Fruit fly (Drosophila melanogaster) whole organism, embryonic: ENCODE data around the gene TwdlV.

Experiments used
- Bdp1 ChIP-seq: fragments of 200-800 bp; sonication (Bioruptor generic); optimal IDR thresholded peaks from 3 replicates; lab custom pipeline; 2016; ENCODE audit warnings: missing biosample characterization, missing genetic modification characterization
- CG10431 ChIP-seq: fragments of 200-800 bp; sonication (Bioruptor generic); optimal IDR thresholded peaks from 3 replicates; lab custom pipeline; 2018; ENCODE audit warnings: missing biosample characterization, mild to moderate bottlenecking, missing genetic modification characterization
- CG12071 ChIP-seq: fragments of 200-800 bp; sonication (Bioruptor generic); optimal IDR thresholded peaks from 3 replicates; lab custom pipeline; 2018; ENCODE audit warnings: missing biosample characterization, mild to moderate bottlenecking, missing genetic modification characterization
- CG12104 ChIP-seq: fragments of 200-800 bp; sonication (Bioruptor generic); optimal IDR thresholded peaks from 3 replicates; lab custom pipeline; 2016; ENCODE audit warnings: missing biosample characterization, missing genetic modification characterization
- CG17829 ChIP-seq: fragments of 200-800 bp; optimal IDR thresholded peaks from 2 replicates; lab custom pipeline; 2019; ENCODE audit warnings: missing biosample characterization, mild to moderate bottlenecking, missing genetic modification characterization, moderate library complexity
- CG1832 ChIP-seq: fragments of 200-800 bp; sonication (Bioruptor generic); optimal IDR thresholded peaks from 2 replicates; lab custom pipeline; 2017; ENCODE audit warnings: missing biosample characterization, mild to moderate bottlenecking, missing genetic modification characterization, inconsistent platforms
- CG2202 ChIP-seq: fragments of 200-800 bp; sonication (Bioruptor generic); optimal IDR thresholded peaks from 2 replicates; lab custom pipeline; 2018; ENCODE audit warnings: missing biosample characterization, mild to moderate bottlenecking, missing genetic modification characterization
- CG2875 ChIP-seq: fragments of 200-800 bp; sonication (Bioruptor generic); optimal IDR thresholded peaks from 2 replicates; lab custom pipeline; 2017; ENCODE audit warnings: missing biosample characterization, mild to moderate bottlenecking, missing genetic modification characterization, missing genetic modification reagents
- CG2889 ChIP-seq: fragments of 200-800 bp; sonication (Bioruptor generic); IDR thresholded peaks from 3 replicates; pipeline ENCODE4 v1.3.6; 2022; ENCODE audit warnings: missing biosample characterization, missing genetic modification characterization
- CG30020 ChIP-seq: fragments of 200-800 bp; optimal IDR thresholded peaks from 2 replicates; lab custom pipeline; 2019; ENCODE audit warnings: missing biosample characterization, mild to moderate bottlenecking, missing genetic modification characterization, moderate library complexity
- CG30403 ChIP-seq: fragments of 200-800 bp; sonication (Bioruptor generic); optimal IDR thresholded peaks from 3 replicates; lab custom pipeline; 2016; ENCODE audit warnings: missing biosample characterization, missing genetic modification characterization
- CG33557 ChIP-seq: fragments of 200-800 bp; sonication (Bioruptor generic); optimal IDR thresholded peaks from 2 replicates; lab custom pipeline; 2019; ENCODE audit warnings: missing biosample characterization, mild to moderate bottlenecking, missing genetic modification characterization, moderate library complexity
- CG4854 ChIP-seq: fragments of 200-800 bp; sonication (Bioruptor generic); optimal IDR thresholded peaks from 2 replicates; lab custom pipeline; 2016; ENCODE audit warnings: missing biosample characterization, missing genetic modification characterization, inconsistent platforms
- CG6765 ChIP-seq: fragments of 200-800 bp; sonication (Bioruptor generic); optimal IDR thresholded peaks from 3 replicates; lab custom pipeline; 2017; ENCODE audit warnings: missing biosample characterization, mild to moderate bottlenecking, missing genetic modification characterization
- CG7556 ChIP-seq: fragments of 200-800 bp; sonication (Bioruptor generic); optimal IDR thresholded peaks from 2 replicates; lab custom pipeline; 2017; ENCODE audit warnings: missing biosample characterization, mild to moderate bottlenecking, missing genetic modification characterization
- CG7987 ChIP-seq: fragments of 200-800 bp; sonication (Bioruptor generic); optimal IDR thresholded peaks from 2 replicates; lab custom pipeline; 2018; ENCODE audit warnings: missing biosample characterization, mild to moderate bottlenecking, missing genetic modification characterization, moderate library complexity
- CG8924 ChIP-seq: fragments of 200-800 bp; optimal IDR thresholded peaks from 3 replicates; lab custom pipeline; 2019; ENCODE audit warnings: missing biosample characterization, mild to moderate bottlenecking, missing genetic modification characterization, moderate library complexity
- CG9797 ChIP-seq: fragments of 200-800 bp; sonication (Bioruptor generic); optimal IDR thresholded peaks from 3 replicates; lab custom pipeline; 2018; ENCODE audit warnings: missing biosample characterization, mild to moderate bottlenecking, missing genetic modification characterization
- Camta ChIP-seq: fragments of 200-800 bp; sonication (Bioruptor generic); optimal IDR thresholded peaks from 2 replicates; lab custom pipeline; 2016; ENCODE audit warnings: missing biosample characterization, missing genetic modification characterization
- CoRest ChIP-seq: fragments of 200-800 bp; sonication (Bioruptor generic); optimal IDR thresholded peaks from 3 replicates; lab custom pipeline; 2018; ENCODE audit warnings: missing biosample characterization, mild to moderate bottlenecking, missing genetic modification characterization, moderate library complexity
- Hand ChIP-seq: fragments of 200-800 bp; sonication (Bioruptor generic); optimal IDR thresholded peaks from 2 replicates; lab custom pipeline; 2017; ENCODE audit warnings: mild to moderate bottlenecking, missing biosample characterization, missing genetic modification reagents, missing genetic modification characterization
- Hey ChIP-seq: fragments of 200-800 bp; sonication (Bioruptor generic); optimal IDR thresholded peaks from 3 replicates; lab custom pipeline; 2018; ENCODE audit warnings: missing biosample characterization, mild to moderate bottlenecking, missing genetic modification characterization
- Jarid2 ChIP-seq: fragments of 200-800 bp; sonication (Bioruptor generic); optimal IDR thresholded peaks from 3 replicates; lab custom pipeline; 2017; ENCODE audit warnings: mild to moderate bottlenecking, missing biosample characterization, missing genetic modification reagents, missing genetic modification characterization
- Lhr ChIP-seq: fragments of 200-800 bp; sonication (Bioruptor generic); optimal IDR thresholded peaks from 3 replicates; lab custom pipeline; 2017; ENCODE audit warnings: mild to moderate bottlenecking, missing biosample characterization, missing genetic modification reagents, missing genetic modification characterization
- Neu2 ChIP-seq: fragments of 200-800 bp; sonication (Bioruptor generic); optimal IDR thresholded peaks from 3 replicates; lab custom pipeline; 2016; ENCODE audit warnings: missing biosample characterization, missing genetic modification characterization, borderline replicate concordance
- Poxn ChIP-seq: fragments of 200-800 bp; sonication (Bioruptor generic); IDR thresholded peaks from 2 replicates; pipeline ENCODE4 v1.3.6; 2022; ENCODE audit warnings: missing biosample characterization, missing genetic modification characterization
- Ssrp ChIP-seq: fragments of 200-800 bp; sonication (Bioruptor generic); optimal IDR thresholded peaks from 2 replicates; lab custom pipeline; 2018; ENCODE audit warnings: missing biosample characterization, mild to moderate bottlenecking, missing genetic modification characterization, moderate library complexity
- Xbp1 ChIP-seq: fragments of 200-800 bp; sonication (Bioruptor generic); optimal IDR thresholded peaks from 3 replicates; lab custom pipeline; 2016; ENCODE audit warnings: missing biosample characterization, mild to moderate bottlenecking, missing genetic modification characterization
- abd-A ChIP-seq: fragments of 200-800 bp; sonication (Bioruptor generic); optimal IDR thresholded peaks from 3 replicates; lab custom pipeline; 2019; ENCODE audit warnings: missing biosample characterization, mild to moderate bottlenecking, missing genetic modification characterization, moderate library complexity
- bbx ChIP-seq: fragments of 200-800 bp; sonication (Bioruptor generic); IDR thresholded peaks from 2 replicates; pipeline ENCODE4 v1.3.6; 2022; ENCODE audit warnings: missing biosample characterization, missing genetic modification characterization; ENCODE audit not compliant: partially characterized antibody
- croc ChIP-seq: fragments of 200-800 bp; sonication (Bioruptor generic); conservative IDR thresholded peaks from 3 replicates; pipeline ENCODE4 v1.3.6; 2022; ENCODE audit warnings: missing biosample characterization, missing genetic modification characterization
- dimm ChIP-seq: fragments of 200-800 bp; sonication (Bioruptor generic); IDR thresholded peaks from 2 replicates; pipeline ENCODE4 v1.3.6; 2022; ENCODE audit warnings: missing biosample characterization, missing genetic modification characterization
- emc ChIP-seq: fragments of 200-800 bp; sonication (Bioruptor generic); optimal IDR thresholded peaks from 2 replicates; lab custom pipeline; 2016; ENCODE audit warnings: missing biosample characterization, missing genetic modification characterization
- fru ChIP-seq: fragments of >200 bp; optimal IDR thresholded peaks from 2 replicates; lab custom pipeline; 2017
- gce ChIP-seq: fragments of 200-800 bp; sonication (Bioruptor generic); IDR thresholded peaks from 3 replicates; pipeline ENCODE4 v1.3.6; 2022; ENCODE audit warnings: missing biosample characterization, missing genetic modification characterization
- gfzf ChIP-seq: fragments of 200-800 bp; sonication (Bioruptor generic); optimal IDR thresholded peaks from 2 replicates; lab custom pipeline; 2016; ENCODE audit warnings: missing biosample characterization, mild to moderate bottlenecking, missing genetic modification characterization, moderate library complexity
- h ChIP-seq: fragments of >200 bp; optimal IDR thresholded peaks from 2 replicates; lab custom pipeline; 2017
- kay ChIP-seq: fragments of 200-800 bp; sonication (Bioruptor generic); optimal IDR thresholded peaks from 2 replicates; lab custom pipeline; 2016; ENCODE audit warnings: missing biosample characterization, missing genetic modification characterization
- luna ChIP-seq: fragments of 200-800 bp; sonication (Bioruptor generic); optimal IDR thresholded peaks from 2 replicates; lab custom pipeline; 2016; ENCODE audit warnings: missing biosample characterization, missing genetic modification characterization
- maf-S ChIP-seq: fragments of 200-800 bp; sonication (Bioruptor generic); optimal IDR thresholded peaks from 2 replicates; lab custom pipeline; 2016; ENCODE audit warnings: missing biosample characterization, missing genetic modification characterization
- ro ChIP-seq: fragments of 200-800 bp; sonication (Bioruptor generic); IDR thresholded peaks from 2 replicates; pipeline ENCODE4 v1.3.6; 2022; ENCODE audit warnings: missing biosample characterization, missing genetic modification characterization
- row ChIP-seq: fragments of 200-800 bp; sonication (Bioruptor generic); IDR thresholded peaks from 3 replicates; pipeline ENCODE4 v1.3.6; 2022; ENCODE audit warnings: missing biosample characterization, missing genetic modification characterization
- scrt ChIP-seq: fragments of 200-800 bp; sonication (Bioruptor generic); optimal IDR thresholded peaks from 2 replicates; lab custom pipeline; 2018; ENCODE audit warnings: missing biosample characterization, mild to moderate bottlenecking, missing genetic modification characterization, moderate library complexity
- slp2 ChIP-seq: fragments of 200-800 bp; sonication (Bioruptor generic); optimal IDR thresholded peaks from 2 replicates; lab custom pipeline; 2016; ENCODE audit warnings: missing biosample characterization, missing genetic modification characterization
- tgo ChIP-seq: fragments of 200-800 bp; sonication (Bioruptor generic); IDR thresholded peaks from 3 replicates; pipeline ENCODE4 v1.3.6; 2022; ENCODE audit warnings: missing biosample characterization, missing genetic modification characterization
- toy ChIP-seq: fragments of 200-800 bp; sonication (Bioruptor generic); IDR thresholded peaks from 2 replicates; pipeline ENCODE4 v1.3.6; 2022; ENCODE audit warnings: missing biosample characterization, missing genetic modification characterization
- ttk ChIP-seq: fragments of 200-800 bp; sonication (Bioruptor generic); IDR thresholded peaks from 2 replicates; pipeline ENCODE4 v2.1.2; 2022; ENCODE audit warnings: missing biosample characterization, missing genetic modification characterization
- twi ChIP-seq: fragments of 200-800 bp; optimal IDR thresholded peaks from 2 replicates; lab custom pipeline; 2019; ENCODE audit warnings: missing biosample characterization, mild to moderate bottlenecking, missing genetic modification characterization, moderate library complexity
- tx ChIP-seq: fragments of 200-800 bp; sonication (Bioruptor generic); optimal IDR thresholded peaks from 2 replicates; lab custom pipeline; 2016; ENCODE audit warnings: missing biosample characterization, missing genetic modification characterization
- wor ChIP-seq: fragments of 200-800 bp; sonication (Bioruptor generic); IDR thresholded peaks from 2 replicates; pipeline ENCODE4 v1.3.6; 2022; ENCODE audit warnings: missing biosample characterization, missing genetic modification characterization
- zfh2 ChIP-seq: fragments of 200-800 bp; sonication (Bioruptor generic); optimal IDR thresholded peaks from 2 replicates; lab custom pipeline; 2016; ENCODE audit warnings: missing biosample characterization, missing genetic modification characterization

TwdlV gene

DNA sequence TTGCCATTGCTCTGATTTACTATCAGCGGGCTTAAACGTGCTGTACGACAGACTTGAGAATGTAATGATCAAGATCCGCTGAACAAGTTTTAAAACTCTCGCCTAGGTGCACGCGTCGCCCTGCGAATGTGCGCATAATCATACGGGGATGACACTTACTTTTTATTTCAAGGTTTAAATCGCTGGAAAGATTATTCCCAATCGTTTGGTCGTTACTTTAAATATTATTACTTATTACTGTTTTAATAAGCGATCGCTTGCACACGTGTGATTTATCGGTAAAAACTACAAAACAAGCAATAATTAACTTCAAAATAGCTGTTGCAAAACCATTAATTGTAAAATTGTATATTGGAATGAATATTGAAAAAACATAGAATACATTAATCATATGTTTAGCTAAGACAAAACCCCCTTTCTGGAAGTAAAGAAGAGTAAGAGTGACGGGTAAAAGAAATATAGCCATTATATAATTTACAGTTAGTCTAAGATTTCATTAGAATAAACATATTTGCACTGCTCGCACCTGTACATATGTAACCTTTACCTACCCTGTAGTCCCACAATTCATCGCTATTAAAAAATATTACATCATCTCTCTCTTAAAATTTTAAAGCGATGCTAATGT is 25.3 kb upstream of the TwdlV start, which contains the start of gene DhpD (continued):
- TF ChIP-seq CoRest (tag; lab: Kevin White, UChicago), result peak; percentile 78
- peak; percentile 68 for TF ChIP-seq Xbp1
- no peak for TF ChIP-seq gce (GFP tag; lab: Robert Waterston, UW)
- TF ChIP-seq bbx, result peak; percentile 93
- peak; percentile 66 for TF ChIP-seq CG7987 (GFP tag; lab: Kevin White, UChicago)
- TF ChIP-seq wor (GFP tag; lab: Robert Waterston, UW), result no peak
- TF ChIP-seq tx (GFP tag; lab: Kevin White, UChicago), result no peak
- no peak for TF ChIP-seq fru (lab: Kevin White, UChicago)
- peak; percentile 72 for TF ChIP-seq CG12104
- TF ChIP-seq CG7556 (GFP tag; lab: Kevin White, UChicago), result peak; percentile 43
- TF ChIP-seq tgo, result peak; percentile 60; the same call in 2 of the 3 replicates
- no peak for TF ChIP-seq gfzf
- TF ChIP-seq toy (GFP tag; lab: Robert Waterston, UW), result no peak
- peak; percentile 75 for TF ChIP-seq CG30403 (GFP tag; lab: Kevin White, UChicago)
- no peak for TF ChIP-seq CG9797 (GFP tag; lab: Kevin White, UChicago)
- TF ChIP-seq CG12071 (GFP tag; lab: Kevin White, UChicago), result no peak
- peak; percentile 24; the same call in 1 of the 3 replicates for TF ChIP-seq CG2889 (GFP tag; lab: Robert Waterston, UW)
- TF ChIP-seq slp2 (GFP tag; lab: Kevin White, UChicago), result no peak
- TF ChIP-seq scrt (GFP tag; lab: Kevin White, UChicago), result no peak
- no peak for TF ChIP-seq maf-S (GFP tag; lab: Kevin White, UChicago)
- TF ChIP-seq abd-A (tag; lab: Kevin White, UChicago), result no peak
- TF ChIP-seq kay (GFP tag; lab: Kevin White, UChicago), result no peak
- peak; percentile 44 for TF ChIP-seq CG6765
- peak; percentile 42; the same call in 2 of the 3 replicates for TF ChIP-seq croc (GFP tag; lab: Robert Waterston, UW)
- TF ChIP-seq dimm, result 0 out of 2 replicates have a peak, but pooled peaks have one; percentile 16
- TF ChIP-seq CG10431, result no peak
- TF ChIP-seq CG1832 (GFP tag; lab: Kevin White, UChicago), result no peak
- no peak for TF ChIP-seq Poxn
- peak; percentile 69 for TF ChIP-seq CG17829 (tag; lab: Kevin White, UChicago)
- TF ChIP-seq CG8924 (tag; lab: Kevin White, UChicago), result no peak
- TF ChIP-seq zfh2 (GFP tag; lab: Kevin White, UChicago), result peak; percentile 74
- TF ChIP-seq Camta (GFP tag; lab: Kevin White, UChicago), result peak; percentile 0
- peak; percentile 4 for TF ChIP-seq Lhr (GFP tag; lab: Kevin White, UChicago)
- TF ChIP-seq h (lab: Kevin White, UChicago), result no peak
- TF ChIP-seq Ssrp (tag; lab: Kevin White, UChicago), result peak; percentile 45
- no peak for TF ChIP-seq Jarid2 (GFP tag; lab: Kevin White, UChicago)
- no peak for TF ChIP-seq Hand (GFP tag; lab: Kevin White, UChicago)
- TF ChIP-seq CG4854 (GFP tag; lab: Kevin White, UChicago), result peak; percentile 39
- no peak for TF ChIP-seq CG2202 (tag; lab: Kevin White, UChicago)
- TF ChIP-seq emc, result peak; percentile 27
- no peak for TF ChIP-seq Bdp1 (GFP tag; lab: Kevin White, UChicago)
- no peak for TF ChIP-seq Hey (tag; lab: Kevin White, UChicago)
- peak; percentile 35 for TF ChIP-seq CG30020 (tag; lab: Kevin White, UChicago)
- TF ChIP-seq ttk (GFP tag; lab: Robert Waterston, UW), result peak; percentile 68
- peak; percentile 2 for TF ChIP-seq twi (tag; lab: Kevin White, UChicago)
- no peak for TF ChIP-seq CG33557 (GFP tag; lab: Kevin White, UChicago)
- TF ChIP-seq row, result peak; percentile 88
- TF ChIP-seq ro (GFP tag; lab: Robert Waterston, UW), result no peak
- no peak for TF ChIP-seq luna (GFP tag; lab: Kevin White, UChicago)
- TF ChIP-seq CG2875 (GFP tag; lab: Kevin White, UChicago), result no peak
- TF ChIP-seq Neu2 (GFP tag; lab: Kevin White, UChicago), result no peak
